Fruit fly (Drosophila melanogaster) whole organism, embryonic: ENCODE measurements around the gene Nf-YA.

ENCODE experiments used
- CG12391 ChIP-seq: fragments of 200-800 bp; sonication (Bioruptor generic); optimal IDR thresholded peaks from 3 replicates; lab custom pipeline; 2018; ENCODE audit warnings: missing biosample characterization, mild to moderate bottlenecking, missing genetic modification characterization, moderate library complexity
- CG3995 ChIP-seq: fragments of 200-800 bp; sonication (Bioruptor generic); optimal IDR thresholded peaks from 3 replicates; lab custom pipeline; 2016; ENCODE audit warnings: missing biosample characterization, missing genetic modification characterization
- Side ChIP-seq: fragments of 200-800 bp; sonication (Bioruptor generic); optimal IDR thresholded peaks from 2 replicates; lab custom pipeline; 2016; ENCODE audit warnings: missing biosample characterization, missing genetic modification characterization
- crc ChIP-seq: fragments of 200-800 bp; sonication (Bioruptor generic); optimal IDR thresholded peaks from 2 replicates; lab custom pipeline; 2016; ENCODE audit warnings: missing biosample characterization, missing genetic modification characterization
- pros ChIP-seq: fragments of 200-800 bp; sonication (Bioruptor generic); optimal IDR thresholded peaks from 3 replicates; lab custom pipeline; 2019; ENCODE audit warnings: missing biosample characterization, mild to moderate bottlenecking, missing genetic modification characterization, moderate library complexity
- sisA ChIP-seq: fragments of 200-800 bp; sonication (Bioruptor generic); IDR thresholded peaks from 2 replicates; pipeline ENCODE4 v1.3.6; 2022; ENCODE audit warnings: missing biosample characterization, missing genetic modification characterization
- tap ChIP-seq: fragments of 200-800 bp; optimal IDR thresholded peaks from 3 replicates; lab custom pipeline; 2019; ENCODE audit warnings: missing biosample characterization, mild to moderate bottlenecking, missing genetic modification characterization, moderate library complexity

DNA sequence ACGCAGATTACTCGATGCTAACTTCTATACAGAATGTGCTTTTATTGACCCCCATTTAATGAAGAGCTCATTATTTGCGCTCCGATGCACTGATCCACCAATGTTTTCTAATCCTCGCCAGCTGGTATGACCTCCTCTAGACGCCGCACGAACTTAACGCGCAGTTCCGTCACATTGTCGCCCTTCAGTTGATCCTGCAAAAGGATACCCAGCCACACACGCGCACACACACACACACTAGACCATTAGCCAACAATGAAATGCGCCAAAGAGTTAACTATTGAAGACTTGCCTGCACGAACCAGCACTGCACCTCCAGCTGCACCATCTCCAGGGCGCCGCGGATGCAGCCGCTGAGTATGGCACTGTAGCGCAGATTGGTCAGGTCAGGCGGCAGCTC, 3.2 kb downstream of the Nf-YA start:
- TF ChIP-seq Side (GFP tag; lab: Kevin White, UChicago) (no peak), CG12391 (tag; lab: Kevin White, UChicago) (no peak), tap (tag; lab: Kevin White, UChicago) (no peak), crc (GFP tag; lab: Kevin White, UChicago) (no peak), CG3995 (no peak), pros (GFP tag; lab: Kevin White, UChicago) (no peak), sisA (GFP tag; lab: Robert Waterston, UW) (no peak)
